Worm (Caenorhabditis elegans): ENCODE results near the gene B0361.3.
A peak's percentile ranks its signal among the peaks of the same experiment; 100 is the strongest.

Gene B0361.3

ce11 chrIII:7278491-7278890 is 2.8 kb upstream of the B0361.3 start (continued):
- TF ChIP-seq tbp1 (GFP tag; optimal IDR thresholded peaks at IDR 0.05), result peak; percentile 82
- TF ChIP-seq F52B5.7 (tag; optimal IDR thresholded peaks at IDR 0.05), result peak; percentile 38
- no peak for TF ChIP-seq C17E4.6 (GFP tag; IDR thresholded peaks at IDR 0.05)
- TF ChIP-seq attf-3 (GFP tag; conservative IDR thresholded peaks at IDR 0.05), result peak; percentile 46; the same call in 1 of the 2 replicates
- 0 out of 2 replicates have a peak, but pooled peaks have one; percentile 42 for TF ChIP-seq ceh-100 (GFP tag; IDR thresholded peaks at IDR 0.05)
- peak; percentile 42; the same call in 1 of the 2 replicates for TF ChIP-seq egl-44 (GFP tag; IDR thresholded peaks at IDR 0.05)
- no peak for TF ChIP-seq him-1 (tag; optimal IDR thresholded peaks at IDR 0.05)
- peak; percentile 23 for TF ChIP-seq ets-4 (GFP tag; optimal IDR thresholded peaks at IDR 0.05)
- no peak for TF ChIP-seq ceh-40 (GFP tag; IDR thresholded peaks at IDR 0.05)
- peak; percentile 81 for TF ChIP-seq atf-7 (tag; optimal IDR thresholded peaks at IDR 0.05)
- TF ChIP-seq mes-4 (tag; optimal IDR thresholded peaks at IDR 0.05), result no peak
- TF ChIP-seq Y56A3A.18 (GFP tag; IDR thresholded peaks at IDR 0.05), result 0 out of 2 replicates have a peak, but pooled peaks have one; percentile 52
- peak; percentile 18 for TF ChIP-seq dpl-1 (GFP tag; optimal IDR thresholded peaks at IDR 0.05)
- TF ChIP-seq ztf-18 (tag; optimal IDR thresholded peaks at IDR 0.05), result peak; percentile 46
- no peak for TF ChIP-seq tbx-9 (tag; optimal IDR thresholded peaks at IDR 0.05; ENCODE audit: borderline replicate concordance)
- peak; percentile 62 for TF ChIP-seq madf-10 (tag; optimal IDR thresholded peaks at IDR 0.05)
- no peak for TF ChIP-seq bed-2 (GFP tag; IDR thresholded peaks at IDR 0.05)
- peak; percentile 71 for TF ChIP-seq chd-7 (tag; optimal IDR thresholded peaks at IDR 0.05)
- TF ChIP-seq zim-3 (tag; optimal IDR thresholded peaks at IDR 0.05), result peak; percentile 36
- peak; percentile 41 for TF ChIP-seq F23B12.7 (tag; optimal IDR thresholded peaks at IDR 0.05; ENCODE audit: insufficient read depth)
- no peak for TF ChIP-seq nfya-2 (GFP tag; IDR thresholded peaks at IDR 0.05)
- peak; percentile 76 for TF ChIP-seq lin-54 (GFP tag; optimal IDR thresholded peaks at IDR 0.05)
- peak; percentile 18; the same call in 1 of the 2 replicates for TF ChIP-seq F33H1.4 (GFP tag; IDR thresholded peaks at IDR 0.05)
- no peak for TF ChIP-seq ztf-22 (GFP tag; optimal IDR thresholded peaks at IDR 0.05)

ce11 chrIII:7285783-7286182 is 4.5 kb downstream of the B0361.3 start, which contains the start of gene pho-5:
Gene pho-5, minus strand, starts transcription at chrIII:7285883.
- TF ChIP-seq ztf-22 (GFP tag; optimal IDR thresholded peaks at IDR 0.05), result no peak
- peak; percentile 9 for TF ChIP-seq snpc-1.3 (tag; optimal IDR thresholded peaks at IDR 0.05; ENCODE audit: insufficient read depth)

ce11 chrIII:7287503-7287902 is 6.2 kb downstream of the B0361.3 start, which contains the start of gene ykt-6:
Gene ykt-6, minus strand, starts transcription at chrIII:7287603.
- TF ChIP-seq B0019.2 (GFP tag; conservative IDR thresholded peaks at IDR 0.05), result no peak
- TF ChIP-seq xnd-1 (tag; optimal IDR thresholded peaks at IDR 0.05), result no peak
- TF ChIP-seq egl-18 (GFP tag; IDR thresholded peaks at IDR 0.05), result no peak
- TF ChIP-seq rcor-1 (GFP tag; IDR thresholded peaks at IDR 0.05), result no peak
- TF ChIP-seq ztf-22 (GFP tag; optimal IDR thresholded peaks at IDR 0.05), result no peak
- TF ChIP-seq sptf-2 (GFP tag; optimal IDR thresholded peaks at IDR 0.05), result no peak
- no peak for TF ChIP-seq F57C9.4 (tag; optimal IDR thresholded peaks at IDR 0.05)

ce11 chrIII:7290462-7290861 is 9.2 kb downstream of the B0361.3 start, which contains the start of gene algn-11:
Gene algn-11, minus strand, starts transcription at chrIII:7290562.
- TF ChIP-seq T07F8.4 (tag; optimal IDR thresholded peaks at IDR 0.05) (no peak), madf-6 (GFP tag; IDR thresholded peaks at IDR 0.05) (no peak), F57C9.4 (tag; optimal IDR thresholded peaks at IDR 0.05) (no peak), hmg-1.2 (GFP tag; IDR thresholded peaks at IDR 0.05) (no peak)

Data from whole organism, young adult.